Fruit fly (Drosophila melanogaster): Measurements from ENCODE around the gene CG3345.

DNA sequence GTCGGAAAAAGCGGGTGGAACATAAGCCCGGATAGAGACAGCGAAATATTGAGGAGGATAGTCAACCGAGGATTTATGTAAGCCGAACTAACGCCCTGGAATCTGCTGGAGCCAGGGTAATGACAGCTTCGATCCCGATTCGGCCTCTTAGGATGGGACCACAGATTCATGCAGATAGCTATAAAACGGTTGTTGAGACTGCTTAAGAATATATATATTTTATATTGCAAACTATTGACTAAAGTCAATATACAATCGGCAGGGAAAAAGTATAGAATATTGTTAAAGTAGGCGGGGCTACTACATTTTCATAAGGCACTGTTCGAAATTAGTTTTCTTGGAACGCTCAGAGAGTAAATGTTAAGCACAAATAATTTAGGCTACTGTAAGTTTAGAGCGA is at the start of gene CG3345:
- TF ChIP-seq z (GFP tag; IDR thresholded peaks at IDR 0.05): no peak
- no peak for TF ChIP-seq Dref (GFP tag; IDR thresholded peaks at IDR 0.05)
- no peak for TF ChIP-seq dati (GFP tag; IDR thresholded peaks at IDR 0.05)
- no peak for TF ChIP-seq CG12299 (tag; optimal IDR thresholded peaks at IDR 0.05)
- no peak for TF ChIP-seq CG1602 (GFP tag; optimal IDR thresholded peaks at IDR 0.05)
- no peak for TF ChIP-seq Drgx (GFP tag; IDR thresholded peaks at IDR 0.05)
- TF ChIP-seq vvl (GFP tag; IDR thresholded peaks at IDR 0.05): no peak
- no peak for TF ChIP-seq en (GFP tag; optimal IDR thresholded peaks at IDR 0.05)
